Worm (Caenorhabditis elegans) whole organism, L1 larva: ENCODE results near the gene T09A5.5.

Experiments used
- C34B4.2 ChIP-seq: sonication (generic microtip); optimal IDR thresholded peaks from 2 replicates; lab custom pipeline; 2017; ENCODE audit warnings: mild to moderate bottlenecking, missing genetic modification characterization, missing compliant biosample characterization
- F16B12.6 ChIP-seq: fragments of 150-350 bp; optimal IDR thresholded peaks from 2 replicates; lab custom pipeline; 2014; ENCODE audit warnings: missing biosample characterization, missing genetic modification characterization
- alr-1 ChIP-seq: fragments of 200-800 bp; sonication (Bioruptor generic); optimal IDR thresholded peaks from 2 replicates; lab custom pipeline; 2018; ENCODE audit warnings: borderline replicate concordance, mild to moderate bottlenecking, missing genetic modification characterization, missing compliant biosample characterization
- blmp-1 ChIP-seq: fragments of 150-350 bp; optimal IDR thresholded peaks from 2 replicates; lab custom pipeline; 2014; ENCODE audit warnings: missing biosample characterization, missing genetic modification characterization
- ceh-82 ChIP-seq, 3 experiments: fragments of 150-350 bp in 1 of 3; sonication (generic microtip) in 2 of 3; optimal IDR thresholded peaks; 2 replicates each; lab custom pipeline; 2014 to 2017; ENCODE audit warnings: missing biosample characterization in 3 of 3, missing genetic modification characterization in 3 of 3
- ceh-90 ChIP-seq: sonication (generic microtip); optimal IDR thresholded peaks from 2 replicates; lab custom pipeline; 2016; ENCODE audit warnings: missing genetic modification characterization, missing compliant biosample characterization
- dpl-1 ChIP-seq, 3 experiments: fragments of 150-350 bp in 2 of 3; sonication (generic microtip) in 1 of 3; optimal IDR thresholded peaks; 2 replicates each; lab custom pipeline; 2014 to 2017; ENCODE audit warnings: missing biosample characterization in 3 of 3, missing genetic modification characterization in 3 of 3, missing genetic modification reagents in 3 of 3
- efl-1 ChIP-seq, 4 experiments: fragments of 150-350 bp; optimal IDR thresholded peaks in 3 of 4; peaks in 1 of 4; 1 replicate in 1 of 4; 2 replicates in 3 of 4; lab custom pipeline; 2014; ENCODE audit warnings: missing biosample characterization in 2 of 4, missing genetic modification characterization in 2 of 4, missing genetic modification reagents in 2 of 4
- egl-13 ChIP-seq: sonication (generic microtip); optimal IDR thresholded peaks from 2 replicates; lab custom pipeline; 2016; ENCODE audit warnings: missing genotype, missing genetic modification reagents, missing genetic modification characterization, missing compliant biosample characterization
- elt-3 ChIP-seq, 6 experiments: fragments of 150-350 bp in 1 of 6; sonication (generic microtip); optimal IDR thresholded peaks; 2 replicates each; lab custom pipeline; 2017 to 2018; ENCODE audit warnings: missing biosample characterization in 6 of 6, missing genetic modification characterization in 6 of 6, inconsistent platforms in 1 of 6
- fkh-4 ChIP-seq: sonication (generic microtip); optimal IDR thresholded peaks from 2 replicates; lab custom pipeline; 2016; ENCODE audit warnings: missing compliant biosample characterization, missing genetic modification characterization, borderline replicate concordance
- fkh-8 ChIP-seq: sonication (generic microtip); optimal IDR thresholded peaks from 2 replicates; lab custom pipeline; 2016; ENCODE audit warnings: mild to moderate bottlenecking, missing genetic modification characterization, missing compliant biosample characterization
- irx-1 ChIP-seq: sonication (generic microtip); optimal IDR thresholded peaks from 2 replicates; lab custom pipeline; 2016; ENCODE audit warnings: missing genetic modification characterization, missing compliant biosample characterization
- lin-14 ChIP-seq: fragments of 200-800 bp; sonication (Bioruptor generic); optimal IDR thresholded peaks from 2 replicates; lab custom pipeline; 2018; ENCODE audit warnings: mild to moderate bottlenecking, missing genetic modification characterization, moderate library complexity, missing compliant biosample characterization
- lin-15B ChIP-seq: fragments of 150-350 bp; sonication (generic microtip); optimal IDR thresholded peaks from 3 replicates; lab custom pipeline; 2014; ENCODE audit warnings: missing biosample characterization, missing genetic modification characterization
- lin-35 ChIP-seq, 2 experiments: fragments of 150-350 bp; optimal IDR thresholded peaks; 2 replicates each; lab custom pipeline; 2014; ENCODE audit warnings: missing biosample characterization in 2 of 2, missing genetic modification characterization in 2 of 2, missing genetic modification reagents in 2 of 2
- lsy-2 ChIP-seq, 2 experiments: fragments of 150-350 bp; optimal IDR thresholded peaks; 2 replicates each; lab custom pipeline; 2014; ENCODE audit warnings: missing biosample characterization in 2 of 2, missing genetic modification characterization in 2 of 2
- mdl-1 ChIP-seq, 2 experiments: fragments of 150-350 bp; optimal IDR thresholded peaks; 2 replicates each; lab custom pipeline; 2014 to 2017; ENCODE audit warnings: missing biosample characterization in 2 of 2, missing genetic modification characterization in 2 of 2, inconsistent platforms in 1 of 2
- mep-1 ChIP-seq: fragments of 150-350 bp; optimal IDR thresholded peaks from 2 replicates; lab custom pipeline; 2014; ENCODE audit warnings: missing biosample characterization, missing genetic modification characterization
- nhr-19 ChIP-seq: fragments of 200-800 bp; sonication (Bioruptor generic); conservative IDR thresholded peaks from 2 replicates; pipeline ENCODE4 v1.3.6; 2022; ENCODE audit warnings: missing genetic modification characterization, missing compliant biosample characterization
- nhr-20 ChIP-seq: sonication (generic microtip); optimal IDR thresholded peaks from 2 replicates; lab custom pipeline; 2016; ENCODE audit warnings: mild to moderate bottlenecking, missing genetic modification characterization, missing compliant biosample characterization
- nhr-237 ChIP-seq: fragments of 150-350 bp; optimal IDR thresholded peaks from 2 replicates; lab custom pipeline; 2014; ENCODE audit warnings: missing biosample characterization, missing genetic modification characterization
- nhr-28 ChIP-seq: fragments of 150-350 bp; optimal IDR thresholded peaks from 2 replicates; lab custom pipeline; 2014; ENCODE audit warnings: missing biosample characterization, missing genetic modification characterization
- nhr-47 ChIP-seq: sonication (generic microtip); optimal IDR thresholded peaks from 2 replicates; lab custom pipeline; 2016; ENCODE audit warnings: mild to moderate bottlenecking, missing genetic modification characterization, moderate library complexity, missing compliant biosample characterization
- nhr-71 ChIP-seq: sonication (generic microtip); optimal IDR thresholded peaks from 2 replicates; lab custom pipeline; 2016; ENCODE audit warnings: mild to moderate bottlenecking, missing genetic modification characterization, moderate library complexity, missing compliant biosample characterization
- nhr-77 ChIP-seq: fragments of 150-350 bp; optimal IDR thresholded peaks from 2 replicates; lab custom pipeline; 2014; ENCODE audit warnings: missing biosample characterization, missing genetic modification characterization
- nhr-90 ChIP-seq: sonication (generic microtip); optimal IDR thresholded peaks from 2 replicates; lab custom pipeline; 2016; ENCODE audit warnings: mild to moderate bottlenecking, missing genetic modification characterization, missing compliant biosample characterization; ENCODE audit not compliant: poor library complexity
- snpc-4 ChIP-seq: fragments of 150-350 bp; optimal IDR thresholded peaks from 2 replicates; lab custom pipeline; 2014; ENCODE audit warnings: missing biosample characterization, missing genetic modification characterization
- snu-23 ChIP-seq: sonication (generic microtip); optimal IDR thresholded peaks from 2 replicates; lab custom pipeline; 2016; ENCODE audit warnings: missing genetic modification characterization, missing compliant biosample characterization
- sox-4 ChIP-seq: sonication (generic microtip); optimal IDR thresholded peaks from 2 replicates; lab custom pipeline; 2016; ENCODE audit warnings: missing genetic modification characterization, missing compliant biosample characterization
- swsn-7 ChIP-seq: sonication (generic microtip); optimal IDR thresholded peaks from 2 replicates; lab custom pipeline; 2016; ENCODE audit warnings: missing genetic modification characterization, missing compliant biosample characterization
- unc-62 ChIP-seq: fragments of 150-350 bp; optimal IDR thresholded peaks from 2 replicates; lab custom pipeline; 2014; ENCODE audit warnings: missing biosample characterization, missing genetic modification reagents, missing genetic modification characterization
- unc-86 ChIP-seq: sonication (generic microtip); optimal IDR thresholded peaks from 2 replicates; lab custom pipeline; 2016; ENCODE audit warnings: missing genetic modification characterization, missing compliant biosample characterization
- xbp-1 ChIP-seq: sonication (generic microtip); optimal IDR thresholded peaks from 2 replicates; lab custom pipeline; 2016; ENCODE audit warnings: missing genetic modification characterization, missing compliant biosample characterization
- zag-1 ChIP-seq: fragments of 150-350 bp; optimal IDR thresholded peaks from 2 replicates; lab custom pipeline; 2014; ENCODE audit warnings: missing biosample characterization, missing genetic modification characterization

Gene T09A5.5

DNA sequence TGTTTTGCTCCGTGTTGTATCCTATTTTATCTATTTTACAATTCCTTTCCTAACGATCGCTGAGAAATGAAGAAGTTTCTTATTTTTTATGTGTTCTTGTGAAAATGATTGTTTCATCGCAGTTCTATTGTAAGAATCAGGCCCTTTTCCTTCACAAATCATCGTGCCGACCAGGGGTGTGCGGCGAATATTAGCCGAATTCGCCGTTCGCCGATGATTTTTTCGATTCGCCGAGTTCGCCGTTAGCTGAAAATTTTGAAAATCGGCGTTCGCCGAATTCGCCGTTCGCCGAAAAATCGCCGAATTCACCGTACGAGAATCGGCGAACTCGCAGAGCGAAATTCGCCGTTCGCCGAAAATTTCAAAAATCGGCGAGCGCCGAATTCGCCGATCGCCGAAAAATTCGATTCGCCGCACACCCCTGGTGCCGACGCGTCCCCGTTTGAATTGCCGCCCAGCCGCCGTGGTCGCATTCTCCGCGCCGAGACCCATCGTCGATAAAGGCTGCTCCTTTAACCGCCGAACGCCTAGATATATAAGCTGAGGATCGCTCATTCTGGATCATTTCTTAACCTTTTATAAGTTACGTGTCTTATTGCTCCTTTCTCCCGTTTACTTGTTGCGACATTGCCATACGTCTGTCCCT, 10.0 kb upstream of the T09A5.5 start:
- TF ChIP-seq efl-1 (optimal IDR thresholded peaks at IDR 0.05; lab: Kevin White, UChicago) (peak in 1 of 2 experiments; percentile 23), efl-1 (GFP tag; optimal IDR thresholded peaks at IDR 0.05 in 1 of 2; lab: Kevin White, UChicago) (peak; percentile 54 to 89), alr-1 (no peak), lin-15B (tag; lab: Kevin White, UChicago) (peak; percentile 19), ceh-90 (tag; lab: Kevin White, UChicago) (no peak), zag-1 (tag; lab: Kevin White, UChicago) (no peak), nhr-237 (no peak)

DNA sequence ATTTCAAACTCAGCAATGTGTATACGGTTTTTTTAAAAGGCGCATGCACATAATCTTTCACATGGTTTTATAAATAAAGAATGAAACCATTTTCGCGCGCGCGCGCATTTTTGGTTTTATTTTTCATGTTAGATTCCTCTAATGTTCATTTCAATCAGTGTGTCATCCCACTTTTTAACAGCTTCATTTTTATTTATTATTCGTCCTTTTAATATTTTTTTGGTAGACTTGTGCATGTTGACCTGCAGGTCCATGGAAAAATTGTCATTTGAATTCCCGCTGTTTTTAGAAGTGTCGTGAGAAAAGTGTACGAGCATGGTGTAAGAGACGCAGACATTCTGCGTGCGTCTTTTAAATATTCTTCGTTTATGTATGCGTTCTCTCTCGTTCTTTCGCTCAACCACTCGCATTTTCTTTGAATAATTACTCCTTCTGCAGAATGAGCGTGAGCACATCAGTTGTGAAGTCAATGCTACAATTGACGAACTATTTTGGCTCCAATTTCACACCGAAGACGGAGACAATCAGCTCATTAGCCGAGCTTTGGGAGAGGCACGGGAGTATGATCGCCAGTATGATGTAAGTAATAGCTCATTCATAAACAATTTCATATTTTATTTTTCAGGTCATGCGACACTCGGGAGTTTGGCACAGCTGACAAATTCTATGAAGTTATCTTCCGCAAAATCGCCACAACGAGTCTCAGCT, 6.8 kb upstream of the T09A5.5 start, which contains the start of gene lin-5:
Gene lin-5, plus strand, starts transcription at position 354 of the 708 bp plus-strand sequence.
- TF ChIP-seq nhr-77 (tag; lab: Kevin White, UChicago) (peak; percentile 7), snu-23 (peak; percentile 51), nhr-20 (tag; lab: Kevin White, UChicago) (peak; percentile 23), swsn-7 (peak; percentile 50), mdl-1 (tag; optimal IDR thresholded peaks at IDR 0.05; lab: Kevin White, UChicago) (peak in 1 of 2 experiments; percentile 20), snpc-4 (tag; lab: Kevin White, UChicago) (no peak), lin-15B (tag; lab: Kevin White, UChicago) (peak; percentile 43), unc-62 (GFP tag; lab: Kevin White, UChicago) (no peak), fkh-8 (peak; percentile 74), lsy-2 (tag; optimal IDR thresholded peaks at IDR 0.05; lab: Kevin White, UChicago) (peak; percentile 66 to 79), alr-1 (peak; percentile 16), unc-86 (tag; lab: Kevin White, UChicago) (peak; percentile 69), mep-1 (tag; lab: Kevin White, UChicago) (peak; percentile 75), nhr-71 (peak; percentile 58), nhr-47 (tag; lab: Kevin White, UChicago) (peak; percentile 46), nhr-19 (GFP tag; lab: Robert Waterston, UW) (0 out of 2 replicates have a peak, but pooled peaks have one; percentile 3), egl-13 (tag; lab: Kevin White, UChicago) (peak; percentile 14), blmp-1 (tag; lab: Kevin White, UChicago) (peak; percentile 44), irx-1 (tag; lab: Kevin White, UChicago) (no peak), ceh-82 (tag; optimal IDR thresholded peaks at IDR 0.05; lab: Kevin White, UChicago) (peak in 2 of 3 experiments; percentile 29 to 76), nhr-28 (tag; lab: Kevin White, UChicago) (no peak), lin-35 (GFP tag; optimal IDR thresholded peaks at IDR 0.05; lab: Kevin White, UChicago) (peak; percentile 93 to 94), fkh-4 (tag; lab: Kevin White, UChicago) (no peak), F16B12.6 (tag; lab: Kevin White, UChicago) (peak; percentile 65), efl-1 (optimal IDR thresholded peaks at IDR 0.05; lab: Kevin White, UChicago) (peak; percentile 5 to 89), efl-1 (GFP tag; optimal IDR thresholded peaks at IDR 0.05 in 1 of 2; lab: Kevin White, UChicago) (peak; percentile 87 to 97), dpl-1 (GFP tag; optimal IDR thresholded peaks at IDR 0.05; lab: Kevin White, UChicago) (peak; percentile 83 to 91 (median 86)), lin-14 (peak; percentile 76), xbp-1 (tag; lab: Kevin White, UChicago) (peak; percentile 15), nhr-237 (no peak)

ce11 chrII:7858101-7858500, 4.5 kb upstream of the T09A5.5 start, which contains the start of gene sds-22:
Gene sds-22 (plus strand): TSS chrII:7858401.
- no peak for TF ChIP-seq efl-1 (optimal IDR thresholded peaks at IDR 0.05; lab: Kevin White, UChicago)
- peak in 1 of 2 experiments; percentile 83 for TF ChIP-seq efl-1 (GFP tag; optimal IDR thresholded peaks at IDR 0.05 in 1 of 2; lab: Kevin White, UChicago)
- no peak for TF ChIP-seq C34B4.2 (tag; lab: Kevin White, UChicago)
- TF ChIP-seq elt-3 (tag; optimal IDR thresholded peaks at IDR 0.05; lab: Kevin White, UChicago) = no peak
- no peak for TF ChIP-seq sox-4 (tag; lab: Kevin White, UChicago)
- TF ChIP-seq nhr-90 (tag; lab: Kevin White, UChicago) = no peak
